Fruit fly (Drosophila melanogaster): Measurements from ENCODE around the gene Prx5.

dm6 chr3R:18156608-18157007 is 10.5 kb downstream of the Prx5 start:
- TF ChIP-seq CG12768 (GFP tag; optimal IDR thresholded peaks at IDR 0.05): no peak
- TF ChIP-seq CG5204 (GFP tag; optimal IDR thresholded peaks at IDR 0.05): no peak
- TF ChIP-seq CG11617 (GFP tag; optimal IDR thresholded peaks at IDR 0.05): no peak
- TF ChIP-seq bab1 (GFP tag; optimal IDR thresholded peaks at IDR 0.05): no peak
- no peak for TF ChIP-seq ovo (GFP tag; optimal IDR thresholded peaks at IDR 0.05)
- TF ChIP-seq CG7101 (tag; optimal IDR thresholded peaks at IDR 0.05): no peak
- no peak for TF ChIP-seq Clk (GFP tag; optimal IDR thresholded peaks at IDR 0.05)
- TF ChIP-seq Mnt (GFP tag; optimal IDR thresholded peaks at IDR 0.05): no peak
- TF ChIP-seq CG1620 (GFP tag; optimal IDR thresholded peaks at IDR 0.05): no peak
- TF ChIP-seq tj (GFP tag; optimal IDR thresholded peaks at IDR 0.05): no peak
- no peak for TF ChIP-seq CG33017 (tag; optimal IDR thresholded peaks at IDR 0.05)
- no peak for TF ChIP-seq CG14711 (tag; optimal IDR thresholded peaks at IDR 0.05)

Measured in whole organism, adult.